Worm (Caenorhabditis elegans) whole organism, L3 larva: ENCODE measurements around the gene atg-16.1.

ENCODE experiments used
- nhr-77 ChIP-seq: fragments of 150-350 bp; optimal IDR thresholded peaks from 2 replicates; lab custom pipeline; 2014; ENCODE audit warnings: missing biosample characterization, missing genetic modification characterization
- skn-1 ChIP-seq: fragments of 150-350 bp; optimal IDR thresholded peaks from 2 replicates; lab custom pipeline; 2014; ENCODE audit warnings: missing biosample characterization, missing genetic modification characterization

ce11 chrX:4462390-4462789 lies at the start of gene atg-16.1:
- TF ChIP-seq nhr-77 (tag; lab: Kevin White, UChicago) (no peak), skn-1 (tag; lab: Kevin White, UChicago) (no peak)
